Fruit fly (Drosophila melanogaster): ENCODE results near the gene CG17780.

DNA sequence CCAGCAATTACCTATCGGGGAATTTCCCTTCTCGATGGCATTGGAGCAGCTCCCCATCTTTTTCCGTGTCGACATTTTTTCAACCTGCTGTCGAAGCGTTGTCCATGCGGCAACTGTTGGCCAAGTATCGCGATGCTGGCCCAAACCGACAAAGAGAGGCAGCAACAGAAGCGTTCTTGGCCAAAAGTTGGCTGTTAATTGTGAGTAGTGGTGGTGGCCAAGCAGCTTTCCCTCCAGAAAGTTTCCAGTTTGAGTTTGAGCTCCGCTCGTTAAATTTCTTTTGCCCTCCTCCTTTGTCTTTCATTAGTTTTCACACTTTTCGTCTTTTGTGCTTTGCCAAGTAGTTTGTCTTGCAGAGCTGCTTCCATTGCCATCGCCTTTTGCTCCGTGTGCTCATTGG is 12.2 kb downstream of the CG17780 start, which contains the start of gene CG17782:
- TF ChIP-seq h (optimal IDR thresholded peaks at IDR 0.05) (no peak), psq (optimal IDR thresholded peaks at IDR 0.05) (no peak)

Measured in Kc167 (cell line).